Worm (Caenorhabditis elegans) whole organism, L1 larva: ENCODE results near the gene lipl-8.

Source experiments
- lin-15B ChIP-seq: fragments of 150-350 bp; sonication (generic microtip); optimal IDR thresholded peaks from 3 replicates; lab custom pipeline; 2014; ENCODE audit warnings: missing biosample characterization, missing genetic modification characterization
- mab-9 ChIP-seq: fragments of 200-800 bp; sonication (Bioruptor generic); IDR thresholded peaks from 2 replicates; pipeline ENCODE4 v1.3.6; 2022; ENCODE audit warnings: missing genetic modification reagents, missing genetic modification characterization, missing compliant biosample characterization
- pqm-1 ChIP-seq: sonication (generic microtip); optimal IDR thresholded peaks from 3 replicates; lab custom pipeline; 2017; ENCODE audit warnings: missing biosample characterization, missing genetic modification characterization
- rnt-1 ChIP-seq: sonication (generic microtip); optimal IDR thresholded peaks from 2 replicates; lab custom pipeline; 2016; ENCODE audit warnings: mild to moderate bottlenecking, missing genetic modification characterization, moderate library complexity, missing compliant biosample characterization

DNA sequence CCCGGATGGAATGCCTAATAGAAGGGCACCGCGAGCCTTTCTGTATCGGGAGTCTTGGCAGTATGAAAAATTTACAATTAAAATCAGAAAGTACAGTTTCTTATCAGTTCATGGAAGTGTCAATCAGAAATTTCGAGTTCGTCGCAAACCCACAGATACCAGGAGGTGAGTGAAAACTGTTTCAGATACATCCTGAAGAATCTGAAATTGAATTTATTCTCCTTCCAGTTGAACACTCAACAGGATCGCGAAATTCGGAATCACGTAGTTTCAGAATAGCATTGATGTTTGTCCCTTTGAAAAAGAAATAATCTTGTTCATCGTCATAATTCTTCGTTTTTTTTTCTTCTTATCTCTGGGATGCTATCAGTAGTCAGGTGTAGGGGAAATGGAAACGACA is 32.4 kb downstream of the lipl-8 start, which contains the start of gene fbxa-147:
- TF ChIP-seq lin-15B (no peak), mab-9 (no peak), rnt-1 (no peak), pqm-1 (no peak)
